Fruit fly (Drosophila melanogaster) whole organism, adult: ENCODE data around the gene Ance-2.

Experiments used
- CG11617 ChIP-seq: fragments of 200-800 bp; sonication (Bioruptor generic); optimal IDR thresholded peaks from 2 replicates; lab custom pipeline; 2017; ENCODE audit warnings: mild to moderate bottlenecking, missing biosample characterization, missing genetic modification reagents, missing genetic modification characterization
- CG12768 ChIP-seq: fragments of 200-800 bp; sonication (Bioruptor generic); optimal IDR thresholded peaks from 2 replicates; lab custom pipeline; 2017; ENCODE audit warnings: missing biosample characterization, missing genetic modification characterization, mild to moderate bottlenecking, moderate library complexity, missing genetic modification reagents
- CG14711 ChIP-seq: fragments of 200-800 bp; sonication (Bioruptor generic); optimal IDR thresholded peaks from 2 replicates; lab custom pipeline; 2018; ENCODE audit warnings: missing biosample characterization, mild to moderate bottlenecking, missing genetic modification characterization, moderate library complexity
- CG1620 ChIP-seq: fragments of 200-800 bp; sonication (Bioruptor generic); optimal IDR thresholded peaks from 2 replicates; lab custom pipeline; 2016; ENCODE audit warnings: missing biosample characterization, missing genetic modification characterization
- CG33017 ChIP-seq: fragments of 200-800 bp; sonication (Bioruptor generic); optimal IDR thresholded peaks from 2 replicates; lab custom pipeline; 2018; ENCODE audit warnings: missing biosample characterization, mild to moderate bottlenecking, missing genetic modification characterization, moderate library complexity
- CG5204 ChIP-seq: fragments of 200-800 bp; sonication (Bioruptor generic); optimal IDR thresholded peaks from 2 replicates; lab custom pipeline; 2016; ENCODE audit warnings: missing biosample characterization, missing genetic modification characterization
- CG7045 ChIP-seq: fragments of 200-800 bp; sonication (Bioruptor generic); optimal IDR thresholded peaks from 2 replicates; lab custom pipeline; 2017; ENCODE audit warnings: missing biosample characterization, mild to moderate bottlenecking, missing genetic modification characterization
- CG7101 ChIP-seq: fragments of 200-800 bp; sonication (Bioruptor generic); optimal IDR thresholded peaks from 2 replicates; lab custom pipeline; 2018; ENCODE audit warnings: missing biosample characterization, mild to moderate bottlenecking, missing genetic modification characterization, moderate library complexity
- Clk ChIP-seq: fragments of 200-800 bp; sonication (Bioruptor generic); optimal IDR thresholded peaks from 2 replicates; lab custom pipeline; 2017; ENCODE audit warnings: missing biosample characterization, missing genetic modification characterization
- Crg-1 ChIP-seq: fragments of 200-800 bp; sonication (Bioruptor generic); optimal IDR thresholded peaks from 2 replicates; lab custom pipeline; 2016; ENCODE audit warnings: missing biosample characterization, missing genetic modification characterization
- Hr96 ChIP-seq: fragments of 200-800 bp; sonication (Bioruptor generic); optimal IDR thresholded peaks from 2 replicates; lab custom pipeline; 2016; ENCODE audit warnings: missing biosample characterization, missing genetic modification characterization
- Mnt ChIP-seq: fragments of 200-800 bp; sonication (Bioruptor generic); optimal IDR thresholded peaks from 2 replicates; lab custom pipeline; 2016; ENCODE audit warnings: missing biosample characterization, mild to moderate bottlenecking, missing genetic modification characterization
- bab1 ChIP-seq: fragments of 200-800 bp; sonication (Bioruptor generic); optimal IDR thresholded peaks from 3 replicates; lab custom pipeline; 2019; ENCODE audit warnings: missing biosample characterization, mild to moderate bottlenecking, missing genetic modification characterization, moderate library complexity
- cic ChIP-seq: fragments of 200-800 bp; sonication (Bioruptor generic); optimal IDR thresholded peaks from 2 replicates; lab custom pipeline; 2017; ENCODE audit warnings: missing biosample characterization, mild to moderate bottlenecking, missing genetic modification characterization, moderate library complexity
- cnc ChIP-seq, 2 experiments: fragments of >200 bp; optimal IDR thresholded peaks; 2 replicates each; lab custom pipeline; 2017
- kay ChIP-seq: fragments of 200-800 bp; sonication (Bioruptor generic); peaks from one replicate; lab custom pipeline; 2016; ENCODE audit warnings: missing biosample characterization, missing genetic modification characterization, borderline replicate concordance
- ovo ChIP-seq: fragments of 200-800 bp; sonication (Bioruptor generic); optimal IDR thresholded peaks from 2 replicates; lab custom pipeline; 2016; ENCODE audit warnings: missing biosample characterization, missing genetic modification characterization
- pad ChIP-seq: fragments of 200-800 bp; sonication (Bioruptor generic); optimal IDR thresholded peaks from 3 replicates; lab custom pipeline; 2017; ENCODE audit warnings: missing biosample characterization, missing genetic modification characterization, mild to moderate bottlenecking, moderate library complexity, missing genetic modification reagents
- tj ChIP-seq: fragments of 200-800 bp; sonication (Bioruptor generic); optimal IDR thresholded peaks from 3 replicates; lab custom pipeline; 2017; ENCODE audit warnings: missing biosample characterization, mild to moderate bottlenecking, missing genetic modification characterization, moderate library complexity
- toe ChIP-seq: fragments of 200-800 bp; sonication (Bioruptor generic); optimal IDR thresholded peaks from 2 replicates; lab custom pipeline; 2016; ENCODE audit warnings: missing biosample characterization, missing genetic modification characterization

Ance-2 gene

DNA sequence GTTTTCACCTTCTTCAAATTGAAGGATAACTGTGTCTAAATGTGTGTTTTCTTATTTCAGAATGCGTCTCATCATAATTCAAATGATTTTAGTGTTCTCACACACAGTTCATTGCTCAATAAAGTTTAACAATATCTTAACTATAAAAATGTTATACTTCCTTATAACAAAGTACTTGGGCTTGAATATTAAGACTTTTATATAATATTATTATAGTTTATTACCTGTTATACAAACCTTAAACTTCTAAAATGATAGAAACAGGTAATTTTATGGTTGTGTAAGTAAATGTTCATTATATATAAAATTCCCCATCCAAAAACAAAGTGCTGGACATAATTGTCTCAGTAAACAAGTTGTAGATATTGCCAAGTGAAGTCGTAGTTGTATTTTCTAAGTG is at the start of gene Ance-2:
Gene Ance-2, plus strand, starts transcription at position 301 of the 400 bp plus-strand sequence.
- TF ChIP-seq CG5204 (GFP tag; lab: Kevin White, UChicago) (no peak), ovo (no peak), CG12768 (GFP tag; lab: Kevin White, UChicago) (no peak), CG33017 (no peak), cnc (optimal IDR thresholded peaks at IDR 0.05; lab: Kevin White, UChicago) (no peak), CG14711 (tag; lab: Kevin White, UChicago) (no peak), Mnt (GFP tag; lab: Kevin White, UChicago) (no peak)

dm6 chr2L:13867653-13868052 is 41.5 kb upstream of the Ance-2 start:
- no peak for TF ChIP-seq Mnt (GFP tag; lab: Kevin White, UChicago)
- TF ChIP-seq Clk (GFP tag; lab: Kevin White, UChicago) = no peak
- no peak for TF ChIP-seq kay (GFP tag; lab: Kevin White, UChicago)
- TF ChIP-seq CG33017 = no peak
- no peak for TF ChIP-seq CG1620 (GFP tag; lab: Kevin White, UChicago)
- TF ChIP-seq tj (GFP tag; lab: Kevin White, UChicago) = no peak
- no peak for TF ChIP-seq Hr96 (GFP tag; lab: Kevin White, UChicago)
- no peak for TF ChIP-seq bab1 (GFP tag; lab: Kevin White, UChicago)
- no peak for TF ChIP-seq CG5204 (GFP tag; lab: Kevin White, UChicago)
- TF ChIP-seq CG7045 (GFP tag; lab: Kevin White, UChicago) = no peak
- TF ChIP-seq cnc (optimal IDR thresholded peaks at IDR 0.05; lab: Kevin White, UChicago) = no peak
- no peak for TF ChIP-seq CG11617 (GFP tag; lab: Kevin White, UChicago)
- no peak for TF ChIP-seq cic (GFP tag; lab: Kevin White, UChicago)

dm6 chr2L:13869400-13869799 is 39.7 kb upstream of the Ance-2 start:
- TF ChIP-seq pad = no peak
- no peak for TF ChIP-seq CG5204 (GFP tag; lab: Kevin White, UChicago)
- TF ChIP-seq Hr96 (GFP tag; lab: Kevin White, UChicago) = no peak
- TF ChIP-seq Crg-1 (GFP tag; lab: Kevin White, UChicago) = no peak
- no peak for TF ChIP-seq CG11617 (GFP tag; lab: Kevin White, UChicago)
- TF ChIP-seq CG7045 (GFP tag; lab: Kevin White, UChicago) = no peak
- no peak for TF ChIP-seq kay (GFP tag; lab: Kevin White, UChicago)
- no peak for TF ChIP-seq cic (GFP tag; lab: Kevin White, UChicago)
- no peak for TF ChIP-seq CG1620 (GFP tag; lab: Kevin White, UChicago)
- TF ChIP-seq ovo = no peak
- TF ChIP-seq CG12768 (GFP tag; lab: Kevin White, UChicago) = no peak
- no peak for TF ChIP-seq Clk (GFP tag; lab: Kevin White, UChicago)
- TF ChIP-seq bab1 (GFP tag; lab: Kevin White, UChicago) = no peak
- TF ChIP-seq tj (GFP tag; lab: Kevin White, UChicago) = no peak
- no peak for TF ChIP-seq cnc (optimal IDR thresholded peaks at IDR 0.05; lab: Kevin White, UChicago)
- TF ChIP-seq CG7101 = no peak
- no peak for TF ChIP-seq CG33017

dm6 chr2L:13873147-13873546 is 36.0 kb upstream of the Ance-2 start:
- peak; percentile 62 for TF ChIP-seq kay (GFP tag; lab: Kevin White, UChicago)
- no peak for TF ChIP-seq Mnt (GFP tag; lab: Kevin White, UChicago)
- no peak for TF ChIP-seq CG11617 (GFP tag; lab: Kevin White, UChicago)
- no peak for TF ChIP-seq Clk (GFP tag; lab: Kevin White, UChicago)

DNA sequence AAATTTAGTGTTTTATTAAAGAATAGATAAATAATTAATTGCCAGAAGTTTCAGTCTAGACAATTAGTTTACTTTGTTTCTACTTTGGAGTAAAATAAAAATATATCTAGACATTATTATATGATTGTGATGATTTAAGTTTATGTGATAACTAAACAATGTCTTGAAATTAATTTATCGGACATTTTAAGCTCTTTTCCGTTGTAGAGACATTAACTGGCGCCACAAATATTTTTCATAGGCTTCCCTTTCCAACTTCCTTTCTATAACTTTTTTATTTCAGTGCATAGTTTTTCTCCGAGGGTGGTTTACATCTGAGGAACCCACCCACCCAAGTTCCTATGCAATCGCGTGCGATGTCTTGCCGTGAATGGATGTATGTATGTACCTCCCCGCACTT is 32.4 kb upstream of the Ance-2 start:
- TF ChIP-seq toe = no peak

DNA sequence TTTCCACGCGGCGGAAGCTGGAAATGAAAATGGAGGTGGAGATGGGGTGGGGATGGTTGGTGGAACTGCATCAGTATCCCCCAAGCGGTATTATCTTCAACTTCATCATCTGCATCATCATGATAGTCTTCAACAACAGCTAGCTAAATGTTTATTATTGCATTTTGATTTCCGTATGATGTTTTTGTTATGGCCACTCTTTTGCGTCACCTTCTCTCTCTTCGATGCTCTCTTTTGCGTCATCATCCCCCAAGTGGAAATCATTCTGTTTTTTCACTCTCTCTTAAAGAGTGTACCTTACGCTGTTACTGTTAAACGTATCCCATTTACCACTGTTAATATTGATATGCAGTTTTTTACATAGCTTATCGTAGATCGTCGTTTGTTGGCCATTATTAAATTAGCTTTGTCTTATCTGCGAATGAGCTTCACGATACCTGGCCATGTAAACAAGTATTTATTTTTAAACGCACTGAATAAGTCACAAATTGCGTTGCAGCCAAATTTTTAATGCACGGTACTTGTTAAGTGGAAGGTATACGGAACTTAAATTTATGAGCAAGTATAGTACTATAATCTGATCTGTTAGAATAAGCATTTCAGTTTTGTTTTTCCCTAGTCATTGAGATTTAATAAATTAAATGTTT is 31.1 kb upstream of the Ance-2 start:
- TF ChIP-seq CG5204 (GFP tag; lab: Kevin White, UChicago) = no peak
- TF ChIP-seq CG1620 (GFP tag; lab: Kevin White, UChicago) = no peak
- peak; percentile 16 for TF ChIP-seq CG12768 (GFP tag; lab: Kevin White, UChicago)
- peak; percentile 2 for TF ChIP-seq CG33017
- TF ChIP-seq cic (GFP tag; lab: Kevin White, UChicago) = peak; percentile 17
- peak; percentile 89 for TF ChIP-seq kay (GFP tag; lab: Kevin White, UChicago)

DNA sequence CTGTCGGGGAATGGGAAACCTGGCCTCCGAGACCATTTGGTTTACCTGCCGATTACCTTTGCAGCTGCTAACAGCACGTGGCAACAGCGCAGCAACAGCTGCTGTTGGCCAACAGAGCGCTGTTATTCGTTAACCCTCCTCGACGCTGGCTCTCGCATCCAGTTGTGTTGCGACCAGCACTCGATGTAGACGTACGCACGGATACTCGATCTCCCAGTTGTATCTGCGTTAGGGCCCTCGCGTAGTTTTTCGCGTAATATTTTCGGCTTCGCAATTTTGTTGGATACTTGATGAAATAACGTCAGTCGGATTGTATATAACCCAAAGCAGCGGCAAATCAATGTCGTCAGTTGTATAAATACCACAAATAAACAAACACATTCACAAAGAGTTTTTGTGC is 30.3 kb upstream of the Ance-2 start:
- TF ChIP-seq Mnt (GFP tag; lab: Kevin White, UChicago) = peak; percentile 20
- TF ChIP-seq kay (GFP tag; lab: Kevin White, UChicago) = peak; percentile 85
- peak; percentile 17 for TF ChIP-seq CG7101
- no peak for TF ChIP-seq CG12768 (GFP tag; lab: Kevin White, UChicago)
- TF ChIP-seq CG14711 (tag; lab: Kevin White, UChicago) = peak; percentile 15
- TF ChIP-seq bab1 (GFP tag; lab: Kevin White, UChicago) = peak; percentile 36
- peak; percentile 20 for TF ChIP-seq cic (GFP tag; lab: Kevin White, UChicago)
- TF ChIP-seq Crg-1 (GFP tag; lab: Kevin White, UChicago) = no peak
